Fruit fly (Drosophila melanogaster): ENCODE data around the gene Jon25Biii.

Gene Jon25Biii

dm6 chr2L:4997401-4998259 is 47.1 kb upstream of the Jon25Biii start (continued):
- peak; percentile 96 for TF ChIP-seq CG3838 (GFP tag; optimal IDR thresholded peaks at IDR 0.05)
- TF ChIP-seq CG13424 (tag; optimal IDR thresholded peaks at IDR 0.05), result peak; percentile 99
- TF ChIP-seq ro (GFP tag; IDR thresholded peaks at IDR 0.05), result peak; percentile 99
- TF ChIP-seq CG10462 (GFP tag; optimal IDR thresholded peaks at IDR 0.05), result peak; percentile 98
- peak; percentile 97 for TF ChIP-seq ab (GFP tag; optimal IDR thresholded peaks at IDR 0.05)
- peak; percentile 99 for TF ChIP-seq Fer3 (tag; optimal IDR thresholded peaks at IDR 0.05)
- TF ChIP-seq CG4404 (GFP tag; IDR thresholded peaks at IDR 0.05), result peak; percentile 98
- peak; percentile 98 for TF ChIP-seq NK7.1 (GFP tag; optimal IDR thresholded peaks at IDR 0.05)
- peak; percentile 35 for TF ChIP-seq gfzf (GFP tag; optimal IDR thresholded peaks at IDR 0.05)
- TF ChIP-seq CG3995 (GFP tag; optimal IDR thresholded peaks at IDR 0.05), result peak; percentile 82
- peak; percentile 96 for TF ChIP-seq twi (tag; optimal IDR thresholded peaks at IDR 0.05)
- peak; percentile 80 for TF ChIP-seq bigmax (GFP tag; optimal IDR thresholded peaks at IDR 0.05)
- TF ChIP-seq CG13296 (GFP tag; optimal IDR thresholded peaks at IDR 0.05), result peak; percentile 96
- peak; percentile 66 for TF ChIP-seq HLH4C (GFP tag; IDR thresholded peaks at IDR 0.05; ENCODE audit: partially characterized antibody)
- peak; percentile 98 for TF ChIP-seq CG31388 (GFP tag; optimal IDR thresholded peaks at IDR 0.05)
- TF ChIP-seq Doc2 (GFP tag; IDR thresholded peaks at IDR 0.05), result peak; percentile 98
- peak; percentile 95 for TF ChIP-seq CG1832 (GFP tag; optimal IDR thresholded peaks at IDR 0.05)
- TF ChIP-seq CG14860 (GFP tag; IDR thresholded peaks at IDR 0.05; ENCODE audit: partially characterized antibody), result peak; percentile 65
- TF ChIP-seq klu (GFP tag; IDR thresholded peaks at IDR 0.05), result peak; percentile 98
- TF ChIP-seq mam (GFP tag; optimal IDR thresholded peaks at IDR 0.05), result peak; percentile 99
- TF ChIP-seq Gug (GFP tag; IDR thresholded peaks at IDR 0.05), result peak; percentile 99
- TF ChIP-seq gsb (GFP tag; IDR thresholded peaks at IDR 0.05), result peak; percentile 98
- peak; percentile 99 for TF ChIP-seq CG6272 (GFP tag; IDR thresholded peaks at IDR 0.05)
- TF ChIP-seq CG10959 (GFP tag; IDR thresholded peaks at IDR 0.05), result peak; percentile 99
- TF ChIP-seq fu2 (GFP tag; optimal IDR thresholded peaks at IDR 0.05), result peak; percentile 99
- TF ChIP-seq so (GFP tag; IDR thresholded peaks at IDR 0.05), result peak; percentile 99
- TF ChIP-seq bab2 (GFP tag; optimal IDR thresholded peaks at IDR 0.05), result peak; percentile 99
- no peak for TF ChIP-seq pan (optimal IDR thresholded peaks at IDR 0.05)
- TF ChIP-seq pan (GFP tag; optimal IDR thresholded peaks at IDR 0.05 in 1 of 2, IDR thresholded peaks at IDR 0.05 in 1 of 2), result peak in 1 of 2 experiments; percentile 99
- TF ChIP-seq CG3163 (GFP tag; optimal IDR thresholded peaks at IDR 0.05), result peak; percentile 96
- TF ChIP-seq crc (GFP tag; optimal IDR thresholded peaks at IDR 0.05), result peak; percentile 99
- peak; percentile 88 for TF ChIP-seq exex (tag; optimal IDR thresholded peaks at IDR 0.05)
- peak; percentile 98 for TF ChIP-seq NC2α (GFP tag; optimal IDR thresholded peaks at IDR 0.05)
- peak; percentile 79 for TF ChIP-seq pros (GFP tag; optimal IDR thresholded peaks at IDR 0.05)
- peak; percentile 98 for TF ChIP-seq cas (GFP tag; IDR thresholded peaks at IDR 0.05)
- no peak for TF ChIP-seq D (optimal IDR thresholded peaks at IDR 0.05)
- peak; percentile 99 for TF ChIP-seq D (GFP tag; optimal IDR thresholded peaks at IDR 0.05)
- peak; percentile 99 for TF ChIP-seq CG4424 (GFP tag; optimal IDR thresholded peaks at IDR 0.05)
- TF ChIP-seq gem (tag; optimal IDR thresholded peaks at IDR 0.05), result peak; percentile 100
- peak; percentile 99 for TF ChIP-seq CG31441 (GFP tag; IDR thresholded peaks at IDR 0.05)
- TF ChIP-seq CG33213 (GFP tag; optimal IDR thresholded peaks at IDR 0.05), result peak; percentile 99
- peak; percentile 96 for TF ChIP-seq run (tag; optimal IDR thresholded peaks at IDR 0.05)
- TF ChIP-seq sr (GFP tag; IDR thresholded peaks at IDR 0.05), result peak; percentile 98
- TF ChIP-seq Mrtf (GFP tag; IDR thresholded peaks at IDR 0.05), result peak; percentile 99
- TF ChIP-seq lov (optimal IDR thresholded peaks at IDR 0.05), result no peak
- peak; percentile 98 for TF ChIP-seq lov (GFP tag; IDR thresholded peaks at IDR 0.05)
- TF ChIP-seq hb (GFP tag; IDR thresholded peaks at IDR 0.05; ENCODE audit: partially characterized antibody), result peak; percentile 81; the same call in 1 of the 3 replicates
- peak; percentile 98 for TF ChIP-seq ewg (GFP tag; optimal IDR thresholded peaks at IDR 0.05)
- TF ChIP-seq tx (GFP tag; optimal IDR thresholded peaks at IDR 0.05), result peak; percentile 99
- no peak for TF ChIP-seq zf30C (GFP tag; optimal IDR thresholded peaks at IDR 0.05)
